Worm (Caenorhabditis elegans): ENCODE measurements around the gene F12E12.6.
A peak's percentile ranks its signal among the peaks of the same experiment; 100 is the strongest.

Gene F12E12.6

DNA sequence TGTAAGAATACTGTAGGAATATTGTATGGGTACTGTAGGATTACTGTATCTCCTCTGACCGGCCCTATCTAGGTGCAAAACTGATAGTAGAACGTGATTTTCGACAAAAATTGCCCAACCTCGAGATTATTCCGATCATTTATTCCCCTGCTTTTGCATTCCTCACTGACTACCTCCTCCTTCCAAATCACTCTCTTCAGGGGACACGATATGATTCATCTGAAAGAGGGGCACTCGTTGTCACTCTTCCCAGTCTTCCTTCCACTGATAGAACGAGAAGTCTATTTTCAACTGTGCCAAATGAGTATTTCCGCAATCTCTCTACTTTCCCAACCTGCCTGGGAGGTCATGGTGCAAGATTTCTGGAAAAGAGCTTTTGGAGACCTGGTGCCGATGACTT lies 2.9 kb upstream of the F12E12.6 start, which contains the start of gene F12E12.2:
F12E12.2 (plus strand) TSS at position 301 of the 400 bp plus-strand sequence.
- TF ChIP-seq fax-1 (tag; optimal IDR thresholded peaks at IDR 0.05), result no peak

DNA sequence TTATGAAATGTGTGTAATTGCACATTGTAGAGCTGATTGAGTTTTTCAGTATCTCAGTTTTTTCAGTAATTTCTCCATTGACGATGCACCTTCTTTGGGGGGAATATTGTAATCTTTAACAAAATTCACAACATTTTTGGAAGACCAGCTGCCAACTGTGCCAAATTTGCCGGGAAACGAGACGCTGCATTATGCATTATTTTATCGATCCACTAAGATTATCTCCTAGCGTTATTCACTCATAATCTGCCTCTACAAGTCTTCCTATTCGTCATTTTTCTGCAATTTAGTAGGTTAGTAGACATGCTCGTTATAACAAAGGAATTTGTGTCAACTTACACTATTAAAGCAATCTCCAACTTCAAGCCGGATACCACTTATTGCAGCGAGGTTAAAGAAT lies 5.0 kb downstream of the F12E12.6 start, which contains the start of the genes sdz-12 and bath-31:
sdz-12 (minus strand) TSS at position 101 of the 400 bp plus-strand sequence.
bath-31 (plus strand) TSS at position 251 of the 400 bp plus-strand sequence.
- TF ChIP-seq ceh-19 (GFP tag; optimal IDR thresholded peaks at IDR 0.05) (no peak), ceh-45 (GFP tag; IDR thresholded peaks at IDR 0.05) (no peak), ceh-14 (tag; optimal IDR thresholded peaks at IDR 0.05) (no peak), fkh-10 (GFP tag; optimal IDR thresholded peaks at IDR 0.05) (no peak), odd-2 (tag; optimal IDR thresholded peaks at IDR 0.05) (no peak), Y22D7AL.16 (tag; optimal IDR thresholded peaks at IDR 0.05) (no peak), lin-11 (tag; optimal IDR thresholded peaks at IDR 0.05) (no peak), K09A11.1 (tag; optimal IDR thresholded peaks at IDR 0.05; ENCODE audit: insufficient read depth) (no peak), hlh-8 (tag; optimal IDR thresholded peaks at IDR 0.05) (no peak), K02D7.2 (tag; optimal IDR thresholded peaks at IDR 0.05) (no peak), sox-4 (tag; optimal IDR thresholded peaks at IDR 0.05) (no peak), dmd-4 (tag; optimal IDR thresholded peaks at IDR 0.05; ENCODE audit: borderline replicate concordance) (no peak), ceh-2 (tag; optimal IDR thresholded peaks at IDR 0.05) (no peak), tbx-2 (tag; optimal IDR thresholded peaks at IDR 0.05) (no peak)

DNA sequence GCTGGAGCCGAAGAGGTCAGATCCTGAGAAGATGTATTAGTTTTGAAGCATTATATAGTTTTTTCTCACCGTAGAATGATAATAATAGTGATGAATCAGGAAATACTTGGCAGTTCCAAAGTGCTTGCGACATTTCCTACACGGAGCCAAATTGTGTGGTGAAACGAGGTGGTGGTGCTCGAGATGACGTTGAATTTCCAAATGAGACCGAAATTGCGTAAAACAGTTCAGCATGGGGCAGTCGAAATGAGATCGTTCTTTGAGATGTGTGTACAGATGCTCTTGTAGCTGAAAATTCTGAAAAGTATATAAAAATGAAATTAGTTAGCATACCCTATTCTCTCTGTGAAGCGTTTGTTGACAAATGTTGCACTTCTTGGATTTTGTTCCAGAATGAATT lies 8.7 kb downstream of the F12E12.6 start, which contains the start of gene C46E10.8:
C46E10.8 (minus strand) TSS at position 101 of the 400 bp plus-strand sequence.
- TF ChIP-seq pha-2 (tag; optimal IDR thresholded peaks at IDR 0.05) (no peak), che-1 (tag; optimal IDR thresholded peaks at IDR 0.05) (no peak), ahr-1 (tag; optimal IDR thresholded peaks at IDR 0.05) (no peak), ceh-6 (GFP tag; optimal IDR thresholded peaks at IDR 0.05) (no peak), nhr-11 (tag; optimal IDR thresholded peaks at IDR 0.05) (no peak), ceh-31 (tag; optimal IDR thresholded peaks at IDR 0.05) (no peak), zip-5 (tag; optimal IDR thresholded peaks at IDR 0.05) (no peak), ceh-24 (tag; optimal IDR thresholded peaks at IDR 0.05) (no peak), sdc-2 (tag; optimal IDR thresholded peaks at IDR 0.05) (no peak), nhr-232 (tag; optimal IDR thresholded peaks at IDR 0.05) (no peak), elt-2 (tag; optimal IDR thresholded peaks at IDR 0.05) (no peak), unc-86 (tag; optimal IDR thresholded peaks at IDR 0.05) (no peak), mec-3 (tag; optimal IDR thresholded peaks at IDR 0.05; ENCODE audit: borderline replicate concordance) (no peak), hlh-15 (tag; optimal IDR thresholded peaks at IDR 0.05) (no peak), ztf-16 (tag; optimal IDR thresholded peaks at IDR 0.05) (no peak), sox-4 (tag; optimal IDR thresholded peaks at IDR 0.05) (no peak)

DNA sequence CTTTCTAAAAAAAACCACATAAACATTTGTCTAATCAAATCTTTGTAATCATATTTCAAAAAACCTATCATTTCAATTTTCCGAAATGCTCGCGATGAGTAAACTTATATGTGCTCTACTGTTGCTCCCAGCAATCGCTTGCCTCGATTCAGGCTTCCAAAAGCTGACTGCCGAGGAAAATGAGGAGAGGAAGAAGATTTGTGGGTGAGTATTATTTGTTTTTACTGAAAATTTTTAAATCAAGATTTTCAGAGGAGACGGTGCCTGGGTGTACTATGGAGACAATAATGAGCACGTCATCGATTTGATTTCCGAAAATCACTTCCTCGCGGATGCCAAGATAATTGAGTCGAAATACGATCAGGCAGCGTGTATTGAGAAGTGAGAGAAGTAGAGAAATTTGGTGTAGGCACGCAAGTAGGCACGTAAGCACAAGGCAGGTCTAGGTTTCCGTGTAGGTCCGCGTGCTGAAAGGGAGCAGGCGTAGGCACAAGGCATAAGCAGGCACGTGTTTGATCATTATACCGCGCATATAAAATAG lies 12.5 kb downstream of the F12E12.6 start, which contains the start of gene C46E10.1:
C46E10.1 (plus strand) TSS at position 51 of the 541 bp plus-strand sequence.
- TF ChIP-seq tbx-2 (tag; optimal IDR thresholded peaks at IDR 0.05) (no peak), mec-3 (tag; optimal IDR thresholded peaks at IDR 0.05; ENCODE audit: borderline replicate concordance) (peak; percentile 6)

DNA sequence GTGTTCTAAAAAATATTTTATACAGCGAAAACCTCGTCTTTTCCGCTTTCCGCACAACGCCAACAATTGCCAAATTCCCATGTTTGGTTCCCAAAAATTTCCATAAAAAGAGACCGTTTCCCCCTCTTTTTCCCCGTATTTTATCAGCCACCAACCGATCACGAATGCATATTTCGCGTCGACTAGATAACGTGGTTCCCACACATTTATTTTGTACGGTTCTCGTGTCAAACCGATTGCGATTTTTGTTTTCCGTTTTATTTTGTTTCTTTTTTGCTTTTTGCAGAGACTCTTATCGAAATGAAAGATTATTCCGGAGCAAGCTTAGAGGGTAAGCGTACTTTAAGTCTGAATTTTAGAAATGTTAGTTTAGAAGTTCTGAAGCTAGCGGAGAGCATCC lies 15.7 kb downstream of the F12E12.6 start, which contains the start of gene C46E10.3:
C46E10.3 (plus strand) TSS at position 301 of the 400 bp plus-strand sequence.
- no peak for TF ChIP-seq ttx-3 (tag; optimal IDR thresholded peaks at IDR 0.05)
- no peak for TF ChIP-seq nfya-1 (tag; optimal IDR thresholded peaks at IDR 0.05)
- no peak for TF ChIP-seq npax-4 (tag; optimal IDR thresholded peaks at IDR 0.05)
- TF ChIP-seq ceh-30 (tag; optimal IDR thresholded peaks at IDR 0.05), result no peak
